Worm (Caenorhabditis elegans): ENCODE results near the gene T26C5.2.

Gene T26C5.2

DNA sequence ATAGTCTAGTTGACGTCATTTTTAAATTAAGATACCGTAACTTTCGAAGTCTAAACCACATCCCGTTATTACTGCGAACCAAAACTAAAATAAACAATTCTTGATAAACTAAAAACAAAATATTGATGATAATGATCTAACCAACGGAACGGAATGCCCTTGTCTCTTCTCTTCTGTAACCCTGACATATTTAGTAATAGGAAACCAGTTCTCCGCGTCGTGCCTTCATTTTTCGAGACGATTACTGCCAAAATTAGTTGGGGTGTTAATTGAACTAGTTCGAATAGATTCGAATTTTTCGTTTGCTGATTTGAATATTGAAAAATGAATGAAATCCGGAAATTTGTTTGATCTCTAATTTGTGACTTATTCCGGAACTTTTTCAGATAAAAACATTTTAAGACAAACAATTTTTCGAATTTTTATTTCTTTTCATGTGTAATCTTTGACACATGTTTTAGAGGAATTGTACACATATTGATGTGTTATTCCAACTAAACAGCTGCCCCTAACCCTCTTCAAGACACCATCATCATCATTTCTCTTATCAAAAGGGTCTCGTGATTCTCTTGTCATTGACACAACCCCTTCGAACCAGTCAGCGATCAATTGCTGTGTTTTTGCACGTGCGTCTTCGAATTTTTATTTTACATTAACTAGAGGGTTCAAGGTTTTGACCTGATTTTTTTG lies 50.8 kb downstream of the T26C5.2 start (continued):
- TF ChIP-seq nhr-28 (tag; optimal IDR thresholded peaks at IDR 0.05) = peak; percentile 94
- no peak for TF ChIP-seq nhr-42 (GFP tag; IDR thresholded peaks at IDR 0.05)
- TF ChIP-seq zfp-2 (tag; optimal IDR thresholded peaks at IDR 0.05) = no peak
- 0 out of 2 replicates have a peak, but pooled peaks have one; percentile 12 for TF ChIP-seq lin-38 (GFP tag; IDR thresholded peaks at IDR 0.05)
- no peak for TF ChIP-seq nhr-25 (tag; optimal IDR thresholded peaks at IDR 0.05; ENCODE audit: borderline replicate concordance, insufficient read depth)
- TF ChIP-seq saeg-2 (GFP tag; IDR thresholded peaks at IDR 0.05) = peak; percentile 67; the same call in 1 of the 2 replicates
- no peak for TF ChIP-seq nhr-41 (GFP tag; IDR thresholded peaks at IDR 0.05)
- no peak for TF ChIP-seq lim-7 (GFP tag; IDR thresholded peaks at IDR 0.05)
- no peak for TF ChIP-seq Y105C5A.15 (GFP tag; IDR thresholded peaks at IDR 0.05)
- TF ChIP-seq tra-1 (GFP tag; IDR thresholded peaks at IDR 0.05) = peak; percentile 50; the same call in 1 of the 2 replicates
- peak; percentile 59; the same call in 1 of the 2 replicates for TF ChIP-seq pha-4 (GFP tag; IDR thresholded peaks at IDR 0.05)
- no peak for TF ChIP-seq pha-4 (tag; optimal IDR thresholded peaks at IDR 0.05)
- TF ChIP-seq fkh-10 (GFP tag; optimal IDR thresholded peaks at IDR 0.05) = no peak
- TF ChIP-seq F26F4.8 (GFP tag; conservative IDR thresholded peaks at IDR 0.05) = no peak
- no peak for TF ChIP-seq sdz-12 (GFP tag; optimal IDR thresholded peaks at IDR 0.05)
- TF ChIP-seq lin-29 (GFP tag; IDR thresholded peaks at IDR 0.05) = no peak
- TF ChIP-seq rbr-2 (tag; optimal IDR thresholded peaks at IDR 0.05) = no peak
- TF ChIP-seq nhr-77 (tag; optimal IDR thresholded peaks at IDR 0.05) = peak; percentile 95
- TF ChIP-seq zip-11 (GFP tag; IDR thresholded peaks at IDR 0.05) = no peak
- TF ChIP-seq dmd-8 (GFP tag; IDR thresholded peaks at IDR 0.05) = no peak
- TF ChIP-seq daf-16 (GFP tag; optimal IDR thresholded peaks at IDR 0.05) = peak; percentile 20 to 94
- TF ChIP-seq daf-16 (tag; optimal IDR thresholded peaks at IDR 0.05) = peak; percentile 95
- no peak for TF ChIP-seq unc-130 (GFP tag; optimal IDR thresholded peaks at IDR 0.05)
- TF ChIP-seq set-16 (GFP tag; IDR thresholded peaks at IDR 0.05) = no peak
- peak; percentile 63; the same call in 1 of the 2 replicates for TF ChIP-seq mxl-2 (GFP tag; conservative IDR thresholded peaks at IDR 0.05)
- TF ChIP-seq dmd-9 (GFP tag; IDR thresholded peaks at IDR 0.05) = no peak
- TF ChIP-seq nhr-48 (tag; optimal IDR thresholded peaks at IDR 0.05) = peak; percentile 74
- TF ChIP-seq lin-39 (tag; optimal IDR thresholded peaks at IDR 0.05) = no peak
- peak; percentile 97 for TF ChIP-seq hlh-11 (tag; optimal IDR thresholded peaks at IDR 0.05)
- peak; percentile 97 for TF ChIP-seq dmd-6 (GFP tag; IDR thresholded peaks at IDR 0.05)
- TF ChIP-seq aha-1 (tag) = peak; percentile 94
- TF ChIP-seq T20F7.1 (GFP tag; optimal IDR thresholded peaks at IDR 0.05) = peak; percentile 62
- no peak for TF ChIP-seq Y75B8A.6 (GFP tag; IDR thresholded peaks at IDR 0.05)
- no peak for TF ChIP-seq egl-27 (tag; optimal IDR thresholded peaks at IDR 0.05)
- TF ChIP-seq mdl-1 (tag; optimal IDR thresholded peaks at IDR 0.05) = peak; percentile 70 to 96
- TF ChIP-seq nhr-6 (tag; optimal IDR thresholded peaks at IDR 0.05) = no peak
- TF ChIP-seq F44E2.7 (GFP tag; IDR thresholded peaks at IDR 0.05) = no peak
- TF ChIP-seq daf-8 (GFP tag; IDR thresholded peaks at IDR 0.05) = no peak
- no peak for TF ChIP-seq lir-3 (tag; optimal IDR thresholded peaks at IDR 0.05)
- TF ChIP-seq ama-1 (optimal IDR thresholded peaks at IDR 0.05) = no peak
- TF ChIP-seq ces-1 (GFP tag; optimal IDR thresholded peaks at IDR 0.05) = no peak
- TF ChIP-seq zag-1 (tag; optimal IDR thresholded peaks at IDR 0.05) = no peak
- no peak for TF ChIP-seq ceh-82 (tag; optimal IDR thresholded peaks at IDR 0.05)
- no peak for TF ChIP-seq madf-9 (GFP tag; conservative IDR thresholded peaks at IDR 0.05)
- TF ChIP-seq R02D3.7 (tag; optimal IDR thresholded peaks at IDR 0.05) = no peak
- no peak for TF ChIP-seq nhr-237 (tag; optimal IDR thresholded peaks at IDR 0.05)
- peak; percentile 64 to 89 for TF ChIP-seq hif-1 (tag; optimal IDR thresholded peaks at IDR 0.05)
- TF ChIP-seq tag-97 (GFP tag; IDR thresholded peaks at IDR 0.05) = no peak
- TF ChIP-seq zfp-3 (GFP tag; conservative IDR thresholded peaks at IDR 0.05) = peak; percentile 67; the same call in 1 of the 2 replicates
- TF ChIP-seq ZK546.5 (tag; optimal IDR thresholded peaks at IDR 0.05) = no peak
- TF ChIP-seq Y5F2A.4 (GFP tag; optimal IDR thresholded peaks at IDR 0.05) = no peak
